Worm (Caenorhabditis elegans) whole organism, late embryonic: ENCODE results near the gene srx-88.

ENCODE experiments used
- C08G9.2 ChIP-seq: sonication (generic microtip); optimal IDR thresholded peaks from 2 replicates; lab custom pipeline; 2016; ENCODE audit warnings: mild to moderate bottlenecking, missing genetic modification characterization, moderate library complexity, missing compliant biosample characterization
- F13H6.1 ChIP-seq: sonication (generic microtip); optimal IDR thresholded peaks from 2 replicates; lab custom pipeline; 2016; ENCODE audit warnings: missing genetic modification characterization, missing compliant biosample characterization
- K02D7.2 ChIP-seq: sonication (generic microtip); optimal IDR thresholded peaks from 2 replicates; lab custom pipeline; 2017; ENCODE audit warnings: mild to moderate bottlenecking, missing genetic modification characterization, missing compliant biosample characterization
- T23F11.4 ChIP-seq: fragments of 200-800 bp; sonication (Bioruptor generic); optimal IDR thresholded peaks from 2 replicates; lab custom pipeline; 2018; ENCODE audit warnings: mild to moderate bottlenecking, missing genetic modification characterization, missing compliant biosample characterization
- Y22D7AL.16 ChIP-seq: sonication (generic microtip); optimal IDR thresholded peaks from 2 replicates; lab custom pipeline; 2016; ENCODE audit warnings: missing genetic modification characterization, missing compliant biosample characterization
- ceh-14 ChIP-seq: sonication (generic microtip); optimal IDR thresholded peaks from 2 replicates; lab custom pipeline; 2016; ENCODE audit warnings: missing genotype, missing genetic modification characterization, missing compliant biosample characterization
- ceh-18 ChIP-seq: sonication (generic microtip); optimal IDR thresholded peaks from 2 replicates; lab custom pipeline; 2016; ENCODE audit warnings: missing genetic modification characterization, missing compliant biosample characterization
- ceh-2 ChIP-seq: sonication (generic microtip); optimal IDR thresholded peaks from 2 replicates; lab custom pipeline; 2016; ENCODE audit warnings: missing genotype, missing genetic modification characterization, missing compliant biosample characterization
- ceh-30 ChIP-seq: fragments of 150-350 bp; optimal IDR thresholded peaks from 2 replicates; lab custom pipeline; 2014; ENCODE audit warnings: missing biosample characterization, missing genetic modification characterization
- ceh-31 ChIP-seq: sonication (generic microtip); optimal IDR thresholded peaks from 2 replicates; lab custom pipeline; 2016; ENCODE audit warnings: missing genetic modification characterization, missing compliant biosample characterization
- ceh-48 ChIP-seq: sonication (generic microtip); optimal IDR thresholded peaks from 2 replicates; lab custom pipeline; 2016; ENCODE audit warnings: missing genetic modification characterization, inconsistent platforms, missing compliant biosample characterization
- ceh-6 ChIP-seq: fragments of 200-800 bp; sonication (Bioruptor generic); optimal IDR thresholded peaks from 2 replicates; lab custom pipeline; 2018; ENCODE audit warnings: mild to moderate bottlenecking, missing genetic modification characterization, missing compliant biosample characterization
- ceh-9 ChIP-seq: sonication (generic microtip); optimal IDR thresholded peaks from 2 replicates; lab custom pipeline; 2016; ENCODE audit warnings: mild to moderate bottlenecking, missing genetic modification characterization, inconsistent platforms, missing compliant biosample characterization
- che-1 ChIP-seq: sonication (generic microtip); optimal IDR thresholded peaks from 2 replicates; lab custom pipeline; 2016; ENCODE audit warnings: mild to moderate bottlenecking, missing genetic modification characterization, missing compliant biosample characterization
- elt-2 ChIP-seq: sonication (generic microtip); optimal IDR thresholded peaks from 2 replicates; lab custom pipeline; 2016; ENCODE audit warnings: missing genetic modification reagents, missing genetic modification characterization, missing compliant biosample characterization
- fax-1 ChIP-seq: sonication (generic microtip); optimal IDR thresholded peaks from 2 replicates; lab custom pipeline; 2016; ENCODE audit warnings: missing genotype, missing genetic modification characterization, missing compliant biosample characterization
- fkh-6 ChIP-seq: sonication (generic microtip); optimal IDR thresholded peaks from 2 replicates; lab custom pipeline; 2016; ENCODE audit warnings: missing genetic modification characterization, missing compliant biosample characterization
- gmeb-2 ChIP-seq: sonication (generic microtip); optimal IDR thresholded peaks from 2 replicates; lab custom pipeline; 2016; ENCODE audit warnings: missing genetic modification characterization, inconsistent platforms, missing compliant biosample characterization
- lim-6 ChIP-seq: sonication (generic microtip); optimal IDR thresholded peaks from 2 replicates; lab custom pipeline; 2016; ENCODE audit warnings: missing genetic modification characterization, missing compliant biosample characterization
- lin-11 ChIP-seq: fragments of 200-800 bp; sonication (Bioruptor generic); optimal IDR thresholded peaks from 2 replicates; lab custom pipeline; 2018; ENCODE audit warnings: mild to moderate bottlenecking, missing genetic modification characterization, missing compliant biosample characterization
- nfya-1 ChIP-seq: sonication (generic microtip); optimal IDR thresholded peaks from 2 replicates; lab custom pipeline; 2017; ENCODE audit warnings: missing genetic modification characterization, mild to moderate bottlenecking, missing compliant biosample characterization, antibody characterized with exemption, moderate library complexity
- nhr-11 ChIP-seq: fragments of 150-350 bp; optimal IDR thresholded peaks from 2 replicates; lab custom pipeline; 2014; ENCODE audit warnings: missing biosample characterization, missing genetic modification characterization
- nhr-232 ChIP-seq: sonication (generic microtip); optimal IDR thresholded peaks from 2 replicates; lab custom pipeline; 2016; ENCODE audit warnings: missing genetic modification characterization, missing compliant biosample characterization
- npax-4 ChIP-seq: sonication (generic microtip); optimal IDR thresholded peaks from 2 replicates; lab custom pipeline; 2016; ENCODE audit warnings: missing genetic modification characterization, missing compliant biosample characterization
- odd-2 ChIP-seq: sonication (generic microtip); optimal IDR thresholded peaks from 2 replicates; lab custom pipeline; 2017; ENCODE audit warnings: antibody characterized with exemption, mild to moderate bottlenecking, missing genetic modification characterization, missing compliant biosample characterization
- pag-3 ChIP-seq: sonication (generic microtip); optimal IDR thresholded peaks from 2 replicates; lab custom pipeline; 2016; ENCODE audit warnings: missing compliant biosample characterization, missing genetic modification characterization, borderline replicate concordance
- pha-2 ChIP-seq: sonication (generic microtip); optimal IDR thresholded peaks from 2 replicates; lab custom pipeline; 2017; ENCODE audit warnings: mild to moderate bottlenecking, missing genetic modification characterization, missing compliant biosample characterization
- rnt-1 ChIP-seq: sonication (generic microtip); optimal IDR thresholded peaks from 2 replicates; lab custom pipeline; 2016; ENCODE audit warnings: missing genetic modification characterization, missing compliant biosample characterization
- sox-2 ChIP-seq: fragments of 200-800 bp; sonication (Bioruptor generic); IDR thresholded peaks from 2 replicates; pipeline ENCODE4 v1.3.6; 2022; ENCODE audit warnings: missing genetic modification reagents, missing genetic modification characterization, missing compliant biosample characterization
- syd-9 ChIP-seq: sonication (generic microtip); optimal IDR thresholded peaks from 2 replicates; lab custom pipeline; 2016; ENCODE audit warnings: mild to moderate bottlenecking, missing genetic modification characterization, moderate library complexity, missing compliant biosample characterization
- tbx-2 ChIP-seq: sonication (generic microtip); optimal IDR thresholded peaks from 2 replicates; lab custom pipeline; 2016; ENCODE audit warnings: missing genetic modification characterization, missing compliant biosample characterization
- tbx-7 ChIP-seq: sonication (generic microtip); optimal IDR thresholded peaks from 2 replicates; lab custom pipeline; 2016; ENCODE audit warnings: missing genotype, missing genetic modification characterization, missing compliant biosample characterization
- ttx-3 ChIP-seq: sonication (generic microtip); optimal IDR thresholded peaks from 2 replicates; lab custom pipeline; 2016; ENCODE audit warnings: missing genetic modification reagents, missing genetic modification characterization, missing compliant biosample characterization
- unc-3 ChIP-seq, 2 experiments: fragments of 200-800 bp in 1 of 2; sonication (Bioruptor generic) in 1 of 2; sonication (generic microtip) in 1 of 2; conservative IDR thresholded peaks in 1 of 2; optimal IDR thresholded peaks in 1 of 2; 2 replicates each; pipeline versions ENCODE4 v1.3.6 to Lab custom; 2016 to 2022; ENCODE audit warnings: missing compliant biosample characterization in 2 of 2, missing genetic modification characterization in 2 of 2, missing genetic modification reagents in 1 of 2
- unc-42 ChIP-seq: sonication (generic microtip); optimal IDR thresholded peaks from 2 replicates; lab custom pipeline; 2016; ENCODE audit warnings: missing genotype, missing genetic modification characterization, missing compliant biosample characterization
- unc-55 ChIP-seq: sonication (generic microtip); optimal IDR thresholded peaks from 2 replicates; lab custom pipeline; 2017; ENCODE audit warnings: missing biosample characterization, missing genetic modification reagents, missing genetic modification characterization
- zip-5 ChIP-seq: sonication (generic microtip); optimal IDR thresholded peaks from 2 replicates; lab custom pipeline; 2016; ENCODE audit warnings: missing genetic modification characterization, missing compliant biosample characterization

The srx-88 gene

ce11 chrV:11616813-11617212 is 33.5 kb downstream of the srx-88 start:
- TF ChIP-seq ceh-14, result no peak
- TF ChIP-seq K02D7.2 (tag; lab: Kevin White, UChicago), result no peak
- TF ChIP-seq ceh-6, result no peak
- TF ChIP-seq ceh-30 (tag; lab: Kevin White, UChicago), result no peak
- no peak for TF ChIP-seq syd-9 (tag; lab: Kevin White, UChicago)
- TF ChIP-seq nhr-11 (tag; lab: Kevin White, UChicago), result no peak
- TF ChIP-seq Y22D7AL.16, result no peak
- no peak for TF ChIP-seq pha-2 (tag; lab: Kevin White, UChicago)
- no peak for TF ChIP-seq nhr-232 (tag; lab: Kevin White, UChicago)
- TF ChIP-seq fkh-6 (tag; lab: Kevin White, UChicago), result no peak
- no peak for TF ChIP-seq lim-6 (tag; lab: Kevin White, UChicago)
- no peak for TF ChIP-seq unc-42 (tag; lab: Kevin White, UChicago)

- no peak for TF ChIP-seq ceh-6
- TF ChIP-seq fax-1, result no peak
- no peak for TF ChIP-seq unc-3 (GFP tag; conservative IDR thresholded peaks at IDR 0.05; lab: Robert Waterston, UW)
- no peak for TF ChIP-seq unc-3 (tag; optimal IDR thresholded peaks at IDR 0.05; lab: Kevin White, UChicago)
- TF ChIP-seq tbx-2, result no peak
- no peak for TF ChIP-seq nfya-1 (tag; lab: Kevin White, UChicago)
- TF ChIP-seq lin-11 (tag; lab: Kevin White, UChicago), result no peak
- no peak for TF ChIP-seq fkh-6 (tag; lab: Kevin White, UChicago)
- TF ChIP-seq lim-6 (tag; lab: Kevin White, UChicago), result no peak
- TF ChIP-seq ceh-18 (tag; lab: Kevin White, UChicago), result no peak
- TF ChIP-seq K02D7.2 (tag; lab: Kevin White, UChicago), result no peak
- no peak for TF ChIP-seq ceh-31
- TF ChIP-seq nhr-232 (tag; lab: Kevin White, UChicago), result no peak
- TF ChIP-seq che-1 (tag; lab: Kevin White, UChicago), result no peak
- no peak for TF ChIP-seq npax-4 (tag; lab: Kevin White, UChicago)
- no peak for TF ChIP-seq unc-42 (tag; lab: Kevin White, UChicago)
- TF ChIP-seq ttx-3 (tag; lab: Kevin White, UChicago), result no peak
- TF ChIP-seq sox-2, result no peak
These were observed 34.9 kb downstream of the srx-88 start, which contains the start of gene glb-15 for ce11 chrV:11618173-11618572. Gene glb-15 (minus strand): TSS chrV:11618273.

- no peak for TF ChIP-seq nhr-232 (tag; lab: Kevin White, UChicago)
- TF ChIP-seq T23F11.4 (GFP tag; lab: Kevin White, UChicago), result no peak
- TF ChIP-seq F13H6.1, result no peak
- TF ChIP-seq unc-55 (GFP tag; lab: Kevin White, UChicago), result no peak
- no peak for TF ChIP-seq pag-3 (tag; lab: Kevin White, UChicago)
- TF ChIP-seq C08G9.2 (tag; lab: Kevin White, UChicago), result no peak
- TF ChIP-seq ceh-30 (tag; lab: Kevin White, UChicago), result no peak
- no peak for TF ChIP-seq syd-9 (tag; lab: Kevin White, UChicago)
- TF ChIP-seq unc-3 (GFP tag; conservative IDR thresholded peaks at IDR 0.05; lab: Robert Waterston, UW), result no peak
- TF ChIP-seq unc-3 (tag; optimal IDR thresholded peaks at IDR 0.05; lab: Kevin White, UChicago), result no peak
- no peak for TF ChIP-seq odd-2 (tag; lab: Kevin White, UChicago)
- no peak for TF ChIP-seq fkh-6 (tag; lab: Kevin White, UChicago)
- no peak for TF ChIP-seq zip-5 (tag; lab: Kevin White, UChicago)
- no peak for TF ChIP-seq rnt-1
These were observed 36.8 kb downstream of the srx-88 start for ce11 chrV:11620081-11620480.

- TF ChIP-seq elt-2 (tag; lab: Kevin White, UChicago) (no peak), ceh-48 (tag; lab: Kevin White, UChicago) (no peak), tbx-7 (tag; lab: Kevin White, UChicago) (no peak), ceh-9 (tag; lab: Kevin White, UChicago) (no peak), gmeb-2 (tag; lab: Kevin White, UChicago) (no peak), ceh-2 (tag; lab: Kevin White, UChicago) (no peak)
- TF ChIP-seq, all 69 proteins: peak for 0
These were observed 38.0 kb downstream of the srx-88 start for ce11 chrV:11621276-11621675.
